Fruit fly (Drosophila melanogaster) whole organism, embryonic: ENCODE measurements around the gene sob.

Source experiments
- ATbp ChIP-seq: fragments of 200-800 bp; sonication (Bioruptor generic); optimal IDR thresholded peaks from 2 replicates; lab custom pipeline; 2017; ENCODE audit warnings: missing biosample characterization, mild to moderate bottlenecking, missing genetic modification characterization, missing genetic modification reagents
- Bteb2 ChIP-seq: fragments of 200-800 bp; sonication (Bioruptor generic); optimal IDR thresholded peaks from 2 replicates; lab custom pipeline; 2016; ENCODE audit warnings: missing biosample characterization, missing genetic modification characterization
- CG10431 ChIP-seq: fragments of 200-800 bp; sonication (Bioruptor generic); optimal IDR thresholded peaks from 3 replicates; lab custom pipeline; 2018; ENCODE audit warnings: missing biosample characterization, mild to moderate bottlenecking, missing genetic modification characterization
- CG10543 ChIP-seq: fragments of 200-800 bp; sonication (Bioruptor generic); optimal IDR thresholded peaks from 3 replicates; lab custom pipeline; 2017; ENCODE audit warnings: missing biosample characterization, mild to moderate bottlenecking, missing genetic modification characterization, moderate library complexity
- CG10565 ChIP-seq: fragments of 200-800 bp; sonication (Bioruptor generic); optimal IDR thresholded peaks from 3 replicates; lab custom pipeline; 2016; ENCODE audit warnings: missing biosample characterization, mild to moderate bottlenecking, missing genetic modification characterization
- CG12104 ChIP-seq: fragments of 200-800 bp; sonication (Bioruptor generic); optimal IDR thresholded peaks from 3 replicates; lab custom pipeline; 2016; ENCODE audit warnings: missing biosample characterization, missing genetic modification characterization
- CG13123 ChIP-seq: fragments of 200-800 bp; sonication (Bioruptor generic); optimal IDR thresholded peaks from 2 replicates; lab custom pipeline; 2016; ENCODE audit warnings: missing biosample characterization, missing genetic modification characterization
- CG15073 ChIP-seq: fragments of 200-800 bp; sonication (Bioruptor generic); optimal IDR thresholded peaks from 2 replicates; lab custom pipeline; 2016; ENCODE audit warnings: missing biosample characterization, missing genetic modification characterization
- CG2129 ChIP-seq: fragments of 200-800 bp; sonication (Bioruptor generic); IDR thresholded peaks from 2 replicates; pipeline ENCODE4 v1.3.6; 2022; ENCODE audit warnings: missing biosample characterization, missing genetic modification characterization; ENCODE audit not compliant: partially characterized antibody
- CG30020 ChIP-seq: fragments of 200-800 bp; optimal IDR thresholded peaks from 2 replicates; lab custom pipeline; 2019; ENCODE audit warnings: missing biosample characterization, mild to moderate bottlenecking, missing genetic modification characterization, moderate library complexity
- CG30403 ChIP-seq: fragments of 200-800 bp; sonication (Bioruptor generic); optimal IDR thresholded peaks from 3 replicates; lab custom pipeline; 2016; ENCODE audit warnings: missing biosample characterization, missing genetic modification characterization
- CG33557 ChIP-seq: fragments of 200-800 bp; sonication (Bioruptor generic); optimal IDR thresholded peaks from 2 replicates; lab custom pipeline; 2019; ENCODE audit warnings: missing biosample characterization, mild to moderate bottlenecking, missing genetic modification characterization, moderate library complexity
- CG4404 ChIP-seq: fragments of 200-800 bp; sonication (Bioruptor generic); IDR thresholded peaks from 2 replicates; pipeline ENCODE4 v1.3.6; 2022; ENCODE audit warnings: missing biosample characterization, missing genetic modification characterization
- CG4707 ChIP-seq: fragments of 200-800 bp; sonication (Bioruptor generic); optimal IDR thresholded peaks from 2 replicates; lab custom pipeline; 2018; ENCODE audit warnings: missing biosample characterization, mild to moderate bottlenecking, missing genetic modification characterization, moderate library complexity
- CG4730 ChIP-seq: fragments of 200-800 bp; sonication (Bioruptor generic); IDR thresholded peaks from 2 replicates; pipeline ENCODE4 v1.3.6; 2022; ENCODE audit warnings: missing biosample characterization, missing genetic modification characterization
- CG6254 ChIP-seq: fragments of 200-800 bp; sonication (Bioruptor generic); optimal IDR thresholded peaks from 3 replicates; lab custom pipeline; 2017; ENCODE audit warnings: mild to moderate bottlenecking, missing biosample characterization, missing genetic modification reagents, missing genetic modification characterization
- CG9727 ChIP-seq: fragments of 200-800 bp; sonication (Bioruptor generic); optimal IDR thresholded peaks from 3 replicates; lab custom pipeline; 2017; ENCODE audit warnings: missing biosample characterization, mild to moderate bottlenecking, missing genetic modification characterization
- CG9797 ChIP-seq: fragments of 200-800 bp; sonication (Bioruptor generic); optimal IDR thresholded peaks from 3 replicates; lab custom pipeline; 2018; ENCODE audit warnings: missing biosample characterization, mild to moderate bottlenecking, missing genetic modification characterization
- CHES-1-like ChIP-seq: fragments of 200-800 bp; sonication (Bioruptor generic); optimal IDR thresholded peaks from 2 replicates; lab custom pipeline; 2016; ENCODE audit warnings: missing biosample characterization, missing genetic modification characterization
- CoRest ChIP-seq: fragments of 200-800 bp; sonication (Bioruptor generic); optimal IDR thresholded peaks from 3 replicates; lab custom pipeline; 2018; ENCODE audit warnings: missing biosample characterization, mild to moderate bottlenecking, missing genetic modification characterization, moderate library complexity
- Dip3 ChIP-seq: fragments of 200-800 bp; sonication (Bioruptor generic); optimal IDR thresholded peaks from 3 replicates; lab custom pipeline; 2016; ENCODE audit warnings: missing biosample characterization, missing genetic modification characterization
- Dll ChIP-seq: fragments of 200-800 bp; sonication (Bioruptor generic); IDR thresholded peaks from 4 replicates; pipeline ENCODE4 v1.3.6; 2022; ENCODE audit warnings: missing biosample characterization, missing genetic modification characterization; ENCODE audit not compliant: partially characterized antibody
- Doc3 ChIP-seq: fragments of 200-800 bp; sonication (Bioruptor generic); IDR thresholded peaks from 3 replicates; pipeline ENCODE4 v1.3.6; 2022; ENCODE audit warnings: missing biosample characterization, missing genetic modification characterization; ENCODE audit not compliant: partially characterized antibody
- Ets65A ChIP-seq: fragments of 200-800 bp; sonication (Bioruptor generic); peaks from one replicate; lab custom pipeline; 2016; ENCODE audit warnings: missing biosample characterization, missing genetic modification characterization
- Fer1 ChIP-seq: fragments of 200-800 bp; sonication (Bioruptor generic); optimal IDR thresholded peaks from 2 replicates; lab custom pipeline; 2017; ENCODE audit warnings: missing biosample characterization, mild to moderate bottlenecking, missing genetic modification characterization
- HmgZ ChIP-seq: fragments of 200-800 bp; sonication (Bioruptor generic); optimal IDR thresholded peaks from 2 replicates; lab custom pipeline; 2018; ENCODE audit warnings: missing biosample characterization, mild to moderate bottlenecking, missing genetic modification characterization
- Hmx ChIP-seq: fragments of 200-800 bp; sonication (Bioruptor generic); optimal IDR thresholded peaks from 2 replicates; lab custom pipeline; 2016; ENCODE audit warnings: missing biosample characterization, missing genetic modification characterization
- Hsf ChIP-seq: fragments of 200-800 bp; sonication (Bioruptor generic); optimal IDR thresholded peaks from 3 replicates; lab custom pipeline; 2016; ENCODE audit warnings: missing biosample characterization, missing genetic modification characterization
- NFAT ChIP-seq: fragments of 200-800 bp; sonication (Bioruptor generic); IDR thresholded peaks from 2 replicates; pipeline ENCODE4 v1.3.6; 2022; ENCODE audit warnings: missing biosample characterization, missing genetic modification characterization
- NfI ChIP-seq: fragments of 200-800 bp; sonication (Bioruptor generic); optimal IDR thresholded peaks from 3 replicates; lab custom pipeline; 2018; ENCODE audit warnings: missing biosample characterization, mild to moderate bottlenecking, missing genetic modification characterization, moderate library complexity
- Six4 ChIP-seq: fragments of 200-800 bp; sonication (Bioruptor generic); optimal IDR thresholded peaks from 2 replicates; lab custom pipeline; 2016; ENCODE audit warnings: missing biosample characterization, missing genetic modification characterization
- ara ChIP-seq: fragments of 200-800 bp; sonication (Bioruptor generic); IDR thresholded peaks from 2 replicates; pipeline ENCODE4 v1.3.6; 2022; ENCODE audit warnings: missing biosample characterization, missing genetic modification characterization
- ash1 ChIP-seq: fragments of 200-800 bp; sonication (Bioruptor generic); optimal IDR thresholded peaks from 2 replicates; lab custom pipeline; 2018; ENCODE audit warnings: missing biosample characterization, mild to moderate bottlenecking, missing genetic modification characterization
- bbx ChIP-seq: fragments of 200-800 bp; sonication (Bioruptor generic); IDR thresholded peaks from 2 replicates; pipeline ENCODE4 v1.3.6; 2022; ENCODE audit warnings: missing biosample characterization, missing genetic modification characterization; ENCODE audit not compliant: partially characterized antibody
- bcd ChIP-seq: fragments of 200-800 bp; sonication (Bioruptor generic); optimal IDR thresholded peaks from 2 replicates; lab custom pipeline; 2017; ENCODE audit warnings: missing biosample characterization, mild to moderate bottlenecking, missing genetic modification characterization
- chm ChIP-seq: fragments of 200-800 bp; sonication (Bioruptor generic); IDR thresholded peaks from 2 replicates; pipeline ENCODE4 v1.3.6; 2022; ENCODE audit warnings: missing biosample characterization, missing genetic modification characterization
- chn ChIP-seq: fragments of 200-800 bp; sonication (Bioruptor generic); optimal IDR thresholded peaks from 2 replicates; lab custom pipeline; 2016; ENCODE audit warnings: missing biosample characterization, missing genetic modification characterization
- crp ChIP-seq, 2 experiments: fragments of 200-800 bp; sonication (Bioruptor generic); optimal IDR thresholded peaks; 2 replicates in 1 of 2; 3 replicates in 1 of 2; lab custom pipeline; 2017; ENCODE audit warnings: missing biosample characterization in 2 of 2, missing genetic modification characterization in 2 of 2, mild to moderate bottlenecking in 1 of 2, moderate library complexity in 1 of 2
- dpn ChIP-seq, 2 experiments: fragments of 200-800 bp; sonication (Bioruptor generic); optimal IDR thresholded peaks; 3 replicates each; lab custom pipeline; 2016; ENCODE audit warnings: missing biosample characterization in 2 of 2, missing genetic modification characterization in 2 of 2
- en ChIP-seq: fragments of 200-800 bp; sonication (Bioruptor generic); optimal IDR thresholded peaks from 2 replicates; lab custom pipeline; 2016; ENCODE audit warnings: missing biosample characterization, missing genetic modification characterization
- fd102C ChIP-seq: fragments of 200-800 bp; sonication (Bioruptor generic); optimal IDR thresholded peaks from 2 replicates; lab custom pipeline; 2018; ENCODE audit warnings: missing biosample characterization, mild to moderate bottlenecking, missing genetic modification characterization, moderate library complexity
- gsb ChIP-seq: fragments of 200-800 bp; sonication (Bioruptor generic); IDR thresholded peaks from 2 replicates; pipeline ENCODE4 v1.3.6; 2022; ENCODE audit warnings: missing biosample characterization, missing genetic modification characterization
- insv ChIP-seq, 2 experiments: fragments of 200-800 bp; sonication (Bioruptor generic); optimal IDR thresholded peaks; 3 replicates each; lab custom pipeline; 2016 to 2018; ENCODE audit warnings: missing biosample characterization in 2 of 2, missing genetic modification characterization in 2 of 2
- jigr1 ChIP-seq: fragments of 200-800 bp; sonication (Bioruptor generic); IDR thresholded peaks from 3 replicates; pipeline ENCODE4 v1.3.6; 2022; ENCODE audit warnings: missing biosample characterization, missing genetic modification characterization
- kay ChIP-seq: fragments of 200-800 bp; sonication (Bioruptor generic); optimal IDR thresholded peaks from 2 replicates; lab custom pipeline; 2016; ENCODE audit warnings: missing biosample characterization, missing genetic modification characterization
- nerfin-1 ChIP-seq: fragments of 200-800 bp; sonication (Bioruptor generic); optimal IDR thresholded peaks from 3 replicates; lab custom pipeline; 2019; ENCODE audit warnings: missing biosample characterization, mild to moderate bottlenecking, missing genetic modification characterization, moderate library complexity
- prd ChIP-seq, 3 experiments: fragments of >200 bp in 2 of 3; fragments of 200-800 bp in 1 of 3; sonication (Bioruptor generic) in 1 of 3; optimal IDR thresholded peaks in 2 of 3; IDR thresholded peaks in 1 of 3; 2 replicates in 2 of 3; 3 replicates in 1 of 3; pipeline versions ENCODE4 v1.3.6 to Lab custom; 2017 to 2022; ENCODE audit warnings: missing biosample characterization in 1 of 3, missing genetic modification characterization in 1 of 3
- repo ChIP-seq: fragments of 200-800 bp; sonication (Bioruptor generic); optimal IDR thresholded peaks from 2 replicates; lab custom pipeline; 2016; ENCODE audit warnings: missing biosample characterization, missing genetic modification characterization
- slbo ChIP-seq: fragments of 200-800 bp; sonication (Bioruptor generic); IDR thresholded peaks from 2 replicates; pipeline ENCODE4 v1.3.6; 2022; ENCODE audit warnings: missing biosample characterization, missing genetic modification characterization
- slou ChIP-seq: fragments of 200-800 bp; sonication (Bioruptor generic); optimal IDR thresholded peaks from 3 replicates; lab custom pipeline; 2016; ENCODE audit warnings: missing biosample characterization, missing genetic modification characterization
- tgo ChIP-seq: fragments of 200-800 bp; sonication (Bioruptor generic); IDR thresholded peaks from 3 replicates; pipeline ENCODE4 v1.3.6; 2022; ENCODE audit warnings: missing biosample characterization, missing genetic modification characterization

Gene sob

dm6 chr2L:3598485-3598884 lies 17.9 kb upstream of the sob start (continued):
- TF ChIP-seq CG4404 (0 out of 2 replicates have a peak, but pooled peaks have one; percentile 11), ash1 (GFP tag; lab: Kevin White, UChicago) (no peak), NfI (GFP tag; lab: Kevin White, UChicago) (peak; percentile 23), slou (no peak), bbx (no peak), Hsf (GFP tag; lab: Kevin White, UChicago) (peak; percentile 36), CG30020 (no peak), dpn (GFP tag; optimal IDR thresholded peaks at IDR 0.05; lab: Kevin White, UChicago) (peak; percentile 16 to 48), HmgZ (tag; lab: Kevin White, UChicago) (no peak), CG33557 (GFP tag; lab: Kevin White, UChicago) (peak; percentile 35), fd102C (GFP tag; lab: Kevin White, UChicago) (no peak), bcd (GFP tag; lab: Kevin White, UChicago) (peak; percentile 53), Dip3 (GFP tag; lab: Kevin White, UChicago) (no peak), Dll (GFP tag; lab: Robert Waterston, UW) (no peak), CG9727 (GFP tag; lab: Kevin White, UChicago) (peak; percentile 44), CG6254 (GFP tag; lab: Kevin White, UChicago) (no peak), CG10543 (GFP tag; lab: Kevin White, UChicago) (no peak), CG12104 (no peak), CG9797 (GFP tag; lab: Kevin White, UChicago) (no peak), slbo (GFP tag; lab: Robert Waterston, UW) (peak; percentile 44; the same call in 1 of the 2 replicates), Ets65A (GFP tag; lab: Kevin White, UChicago) (peak; percentile 88), CG13123 (no peak), CG10565 (GFP tag; lab: Kevin White, UChicago) (no peak), crp (GFP tag; optimal IDR thresholded peaks at IDR 0.05; lab: Kevin White, UChicago) (no peak), tgo (GFP tag; lab: Robert Waterston, UW) (peak; percentile 56), Bteb2 (GFP tag; lab: Kevin White, UChicago) (no peak), en (no peak), chn (GFP tag; lab: Kevin White, UChicago) (peak; percentile 19), NFAT (GFP tag; lab: Robert Waterston, UW) (no peak), jigr1 (no peak), chm (peak; percentile 54; the same call in 1 of the 2 replicates), prd (optimal IDR thresholded peaks at IDR 0.05; lab: Kevin White, UChicago) (no peak), prd (GFP tag; IDR thresholded peaks at IDR 0.05; lab: Robert Waterston, UW) (peak; percentile 77), repo (GFP tag; lab: Kevin White, UChicago) (peak; percentile 39), CG15073 (GFP tag; lab: Kevin White, UChicago) (no peak), CG4730 (GFP tag; lab: Robert Waterston, UW) (0 out of 2 replicates have a peak, but pooled peaks have one; percentile 38), Doc3 (GFP tag; lab: Robert Waterston, UW) (no peak), kay (no peak), ara (GFP tag; lab: Robert Waterston, UW) (peak; percentile 75), Fer1 (GFP tag; lab: Kevin White, UChicago) (no peak), CG30403 (GFP tag; lab: Kevin White, UChicago) (peak; percentile 30), Hmx (GFP tag; lab: Kevin White, UChicago) (no peak), CG4707 (GFP tag; lab: Kevin White, UChicago) (no peak), CoRest (peak; percentile 19), CHES-1-like (GFP tag; lab: Kevin White, UChicago) (no peak), insv (GFP tag; optimal IDR thresholded peaks at IDR 0.05; lab: Kevin White, UChicago) (no peak), ATbp (GFP tag; lab: Kevin White, UChicago) (peak; percentile 33), gsb (GFP tag; lab: Robert Waterston, UW) (no peak), nerfin-1 (tag; lab: Kevin White, UChicago) (no peak), Six4 (GFP tag; lab: Kevin White, UChicago) (peak; percentile 44), CG10431 (GFP tag; lab: Kevin White, UChicago) (no peak), CG2129 (GFP tag; lab: Robert Waterston, UW) (no peak)
